Worm (Caenorhabditis elegans) whole organism, young adult: ENCODE data around the gene T09F5.10.

Experiments used
- B0336.3 ChIP-seq: fragments of 200-800 bp; sonication (Bioruptor generic); IDR thresholded peaks from 2 replicates; pipeline ENCODE4 v1.3.6; 2022; ENCODE audit warnings: missing genetic modification characterization, missing compliant biosample characterization
- D2030.7 ChIP-seq: fragments of 200-800 bp; sonication (Bioruptor generic); IDR thresholded peaks from 2 replicates; pipeline ENCODE4 v1.3.6; 2022; ENCODE audit warnings: missing genetic modification reagents, missing genetic modification characterization, missing compliant biosample characterization
- F23B12.7 ChIP-seq: sonication (generic microtip); optimal IDR thresholded peaks from 2 replicates; lab custom pipeline; 2017; ENCODE audit warnings: missing genetic modification characterization, mild to moderate bottlenecking, missing compliant biosample characterization, antibody characterized with exemption, moderate library complexity; ENCODE audit not compliant: insufficient read depth
- F33H1.4 ChIP-seq: fragments of 200-800 bp; sonication (Bioruptor generic); IDR thresholded peaks from 2 replicates; pipeline ENCODE4 v1.3.6; 2022; ENCODE audit warnings: missing genetic modification reagents, missing genetic modification characterization, missing compliant biosample characterization
- F37B4.10 ChIP-seq: fragments of 200-800 bp; sonication (Bioruptor generic); IDR thresholded peaks from 2 replicates; pipeline ENCODE4 v1.3.6; 2022; ENCODE audit warnings: missing genetic modification characterization, missing compliant biosample characterization
- F49E8.2 ChIP-seq: sonication (generic microtip); optimal IDR thresholded peaks from 3 replicates; lab custom pipeline; 2017; ENCODE audit warnings: missing genetic modification characterization, mild to moderate bottlenecking, missing compliant biosample characterization, antibody characterized with exemption, moderate library complexity; ENCODE audit not compliant: insufficient read depth
- F57C9.4 ChIP-seq: sonication (generic microtip); optimal IDR thresholded peaks from 2 replicates; lab custom pipeline; 2017; ENCODE audit warnings: mild to moderate bottlenecking, missing genetic modification characterization, missing compliant biosample characterization
- K11D2.4 ChIP-seq: fragments of 200-800 bp; sonication (Bioruptor generic); IDR thresholded peaks from 2 replicates; pipeline ENCODE4 v1.3.6; 2022; ENCODE audit warnings: missing genetic modification reagents, missing genetic modification characterization, missing compliant biosample characterization
- K12H6.12 ChIP-seq: fragments of 200-800 bp; sonication (Bioruptor generic); optimal IDR thresholded peaks from 2 replicates; lab custom pipeline; 2018; ENCODE audit warnings: mild to moderate bottlenecking, missing genetic modification characterization, missing compliant biosample characterization
- Y67H2A.10 ChIP-seq: fragments of 200-800 bp; sonication (Bioruptor generic); conservative IDR thresholded peaks from 2 replicates; pipeline ENCODE4 v1.3.6; 2022; ENCODE audit warnings: missing genetic modification reagents, missing genetic modification characterization, missing compliant biosample characterization
- ZK185.1 ChIP-seq: sonication (generic microtip); optimal IDR thresholded peaks from 2 replicates; lab custom pipeline; 2016; ENCODE audit warnings: mild to moderate bottlenecking, missing genetic modification characterization, missing compliant biosample characterization; ENCODE audit not compliant: poor library complexity, severe bottlenecking
- attf-3 ChIP-seq: fragments of 200-800 bp; sonication (Bioruptor generic); conservative IDR thresholded peaks from 2 replicates; pipeline ENCODE4 v1.3.6; 2022; ENCODE audit warnings: missing genetic modification reagents, missing genetic modification characterization, missing compliant biosample characterization
- attf-5 ChIP-seq: fragments of 200-800 bp; sonication (Bioruptor generic); optimal IDR thresholded peaks from 2 replicates; lab custom pipeline; 2018; ENCODE audit warnings: mild to moderate bottlenecking, missing genetic modification characterization, missing compliant biosample characterization
- bed-1 ChIP-seq: fragments of 200-800 bp; sonication (Bioruptor generic); IDR thresholded peaks from 2 replicates; pipeline ENCODE4 v1.3.6; 2022; ENCODE audit warnings: missing genetic modification reagents, missing genetic modification characterization, missing compliant biosample characterization
- ceh-100 ChIP-seq: fragments of 200-800 bp; sonication (Bioruptor generic); IDR thresholded peaks from 2 replicates; pipeline ENCODE4 v1.3.6; 2022; ENCODE audit warnings: missing genetic modification reagents, missing genetic modification characterization, missing compliant biosample characterization
- ceh-27 ChIP-seq: fragments of 200-800 bp; sonication (Bioruptor generic); optimal IDR thresholded peaks from 2 replicates; lab custom pipeline; 2018; ENCODE audit warnings: mild to moderate bottlenecking, missing genetic modification characterization, moderate library complexity, missing compliant biosample characterization
- ceh-91 ChIP-seq: fragments of 200-800 bp; sonication (Bioruptor generic); IDR thresholded peaks from 2 replicates; pipeline ENCODE4 v1.3.6; 2022; ENCODE audit warnings: missing genetic modification reagents, missing genetic modification characterization, missing compliant biosample characterization
- chd-7 ChIP-seq: sonication (generic microtip); optimal IDR thresholded peaks from 2 replicates; lab custom pipeline; 2016; ENCODE audit warnings: mild to moderate bottlenecking, missing genetic modification characterization, moderate library complexity, missing compliant biosample characterization
- dpl-1 ChIP-seq: fragments of 150-350 bp; optimal IDR thresholded peaks from 2 replicates; lab custom pipeline; 2014; ENCODE audit warnings: missing biosample characterization, missing genetic modification reagents, missing genetic modification characterization
- efl-1 ChIP-seq: fragments of 150-350 bp; optimal IDR thresholded peaks from 2 replicates; lab custom pipeline; 2014; ENCODE audit warnings: missing biosample characterization, missing genetic modification reagents, missing genetic modification characterization
- ekl-4 ChIP-seq: fragments of 200-800 bp; sonication (Bioruptor generic); IDR thresholded peaks from 2 replicates; pipeline ENCODE4 v1.3.6; 2022; ENCODE audit warnings: missing genetic modification reagents, missing genetic modification characterization, missing compliant biosample characterization
- gei-17 ChIP-seq: fragments of 200-800 bp; sonication (Bioruptor generic); optimal IDR thresholded peaks from 2 replicates; lab custom pipeline; 2018; ENCODE audit warnings: mild to moderate bottlenecking, missing genetic modification characterization, missing compliant biosample characterization
- hlh-26 ChIP-seq: fragments of 200-800 bp; sonication (Bioruptor generic); conservative IDR thresholded peaks from 2 replicates; pipeline ENCODE4 v1.3.6; 2022; ENCODE audit warnings: missing genetic modification reagents, missing genetic modification characterization, missing compliant biosample characterization
- hmg-1.2 ChIP-seq: fragments of 200-800 bp; sonication (Bioruptor generic); IDR thresholded peaks from 2 replicates; pipeline ENCODE4 v1.3.6; 2022; ENCODE audit warnings: missing genetic modification reagents, missing genetic modification characterization, missing compliant biosample characterization
- hmg-20 ChIP-seq: fragments of 200-800 bp; sonication (Bioruptor generic); IDR thresholded peaks from 2 replicates; pipeline ENCODE4 v1.3.6; 2022; ENCODE audit warnings: missing genetic modification reagents, missing genetic modification characterization, missing compliant biosample characterization
- hrde-1 ChIP-seq: sonication (generic microtip); optimal IDR thresholded peaks from 2 replicates; lab custom pipeline; 2016; ENCODE audit warnings: missing genetic modification characterization, mild to moderate bottlenecking, missing compliant biosample characterization, moderate library complexity, missing genotype, missing genetic modification reagents, borderline replicate concordance
- hsf-1 ChIP-seq: fragments of 200-800 bp; sonication (Bioruptor generic); IDR thresholded peaks from 2 replicates; pipeline ENCODE4 v1.3.6; 2022; ENCODE audit warnings: missing genetic modification reagents, missing genetic modification characterization, missing compliant biosample characterization
- lin-54 ChIP-seq: fragments of 200-800 bp; sonication (Bioruptor generic); optimal IDR thresholded peaks from 2 replicates; lab custom pipeline; 2018; ENCODE audit warnings: mild to moderate bottlenecking, missing genetic modification characterization, missing compliant biosample characterization
- madf-6 ChIP-seq: fragments of 200-800 bp; sonication (Bioruptor generic); IDR thresholded peaks from 2 replicates; pipeline ENCODE4 v1.3.6; 2022; ENCODE audit warnings: missing genetic modification reagents, missing genetic modification characterization, missing compliant biosample characterization
- mcd-1 ChIP-seq: fragments of 200-800 bp; sonication (Bioruptor generic); IDR thresholded peaks from 2 replicates; pipeline ENCODE4 v1.3.6; 2022; ENCODE audit warnings: missing genetic modification reagents, missing genetic modification characterization, missing compliant biosample characterization
- mxl-1 ChIP-seq: sonication (generic microtip); optimal IDR thresholded peaks from 2 replicates; lab custom pipeline; 2016; ENCODE audit warnings: missing genetic modification characterization, missing compliant biosample characterization
- nfya-1 ChIP-seq: sonication (generic microtip); optimal IDR thresholded peaks from 2 replicates; lab custom pipeline; 2017; ENCODE audit warnings: antibody characterized with exemption, missing compliant biosample characterization, missing genetic modification characterization, borderline replicate concordance; ENCODE audit not compliant: insufficient read depth
- nfyb-1 ChIP-seq: fragments of 200-800 bp; sonication (Bioruptor generic); IDR thresholded peaks from 2 replicates; pipeline ENCODE4 v1.3.6; 2022; ENCODE audit warnings: missing genetic modification reagents, missing genetic modification characterization, missing compliant biosample characterization
- nhr-80 ChIP-seq: sonication (generic microtip); optimal IDR thresholded peaks from 2 replicates; lab custom pipeline; 2016; ENCODE audit warnings: missing genetic modification characterization, missing compliant biosample characterization
- nhr-90 ChIP-seq: sonication (generic microtip); optimal IDR thresholded peaks from 2 replicates; lab custom pipeline; 2016; ENCODE audit warnings: missing genotype, mild to moderate bottlenecking, missing genetic modification characterization, missing compliant biosample characterization
- pbrm-1 ChIP-seq: fragments of 200-800 bp; sonication (Bioruptor generic); IDR thresholded peaks from 2 replicates; pipeline ENCODE4 v1.3.6; 2022; ENCODE audit warnings: missing genetic modification reagents, missing genetic modification characterization, missing compliant biosample characterization
- rcor-1 ChIP-seq: fragments of 200-800 bp; sonication (Bioruptor generic); IDR thresholded peaks from 2 replicates; pipeline ENCODE4 v1.3.6; 2022; ENCODE audit warnings: missing genetic modification reagents, missing genetic modification characterization, missing compliant biosample characterization
- snpc-1.1 ChIP-seq: sonication (generic microtip); optimal IDR thresholded peaks from 2 replicates; lab custom pipeline; 2017; ENCODE audit warnings: missing genetic modification characterization, mild to moderate bottlenecking, missing compliant biosample characterization, antibody characterized with exemption, moderate library complexity, missing genotype, missing genetic modification reagents; ENCODE audit not compliant: insufficient read depth
- snpc-3.4 ChIP-seq: sonication (generic microtip); optimal IDR thresholded peaks from 2 replicates; lab custom pipeline; 2017; ENCODE audit warnings: missing genetic modification characterization, mild to moderate bottlenecking, missing compliant biosample characterization, antibody characterized with exemption, moderate library complexity, missing genotype, missing genetic modification reagents
- snpc-4 ChIP-seq, 5 experiments: fragments of 150-350 bp in 1 of 5; sonication (generic microtip) in 4 of 5; optimal IDR thresholded peaks; 2 replicates each; lab custom pipeline; 2014 to 2018; ENCODE audit warnings: missing genetic modification characterization in 5 of 5, missing biosample characterization in 3 of 5, antibody characterized with exemption in 2 of 5, mild to moderate bottlenecking in 2 of 5, missing compliant biosample characterization in 2 of 5, missing genotype in 2 of 5, moderate library complexity in 2 of 5, missing genetic modification reagents in 1 of 5
- somi-1 ChIP-seq: fragments of 200-800 bp; sonication (Bioruptor generic); optimal IDR thresholded peaks from 2 replicates; lab custom pipeline; 2018; ENCODE audit warnings: mild to moderate bottlenecking, missing genetic modification characterization, missing compliant biosample characterization
- sptf-2 ChIP-seq: fragments of 200-800 bp; sonication (Bioruptor generic); optimal IDR thresholded peaks from 2 replicates; lab custom pipeline; 2018; ENCODE audit warnings: mild to moderate bottlenecking, missing genetic modification characterization, missing compliant biosample characterization
- zim-3 ChIP-seq: sonication (generic microtip); optimal IDR thresholded peaks from 2 replicates; lab custom pipeline; 2017; ENCODE audit warnings: mild to moderate bottlenecking, missing genetic modification characterization, moderate library complexity, missing compliant biosample characterization
- ztf-18 ChIP-seq: sonication (generic microtip); optimal IDR thresholded peaks from 2 replicates; lab custom pipeline; 2016; ENCODE audit warnings: missing genotype, mild to moderate bottlenecking, missing genetic modification characterization, missing compliant biosample characterization
- ztf-26 ChIP-seq: sonication (generic microtip); optimal IDR thresholded peaks from 2 replicates; lab custom pipeline; 2017; ENCODE audit warnings: missing genetic modification characterization, missing compliant biosample characterization

T09F5.10 gene

ce11 chrV:15189567-15189966 is 9.7 kb downstream of the T09F5.10 start, which contains the start of gene cyn-3 (continued):
- TF ChIP-seq ZK185.1 (tag; lab: Kevin White, UChicago) (peak; percentile 74), K11D2.4 (no peak; the same call in 1 of the 2 replicates), hsf-1 (GFP tag; lab: Robert Waterston, UW) (peak; percentile 88), D2030.7 (GFP tag; lab: Robert Waterston, UW) (peak; percentile 49; the same call in 1 of the 2 replicates), ceh-27 (GFP tag; lab: Kevin White, UChicago) (peak; percentile 34), ztf-26 (peak; percentile 50), snpc-4 (GFP tag; optimal IDR thresholded peaks at IDR 0.05; lab: Kevin White, UChicago) (peak; percentile 30), snpc-4 (tag; optimal IDR thresholded peaks at IDR 0.05; lab: Kevin White, UChicago) (peak; percentile 11 to 68 (median 52)), snpc-1.1 (tag; lab: Kevin White, UChicago) (peak; percentile 46), attf-3 (GFP tag; lab: Robert Waterston, UW) (0 out of 2 replicates have a peak, but pooled peaks have one; percentile 39), ceh-100 (GFP tag; lab: Robert Waterston, UW) (peak; percentile 71), snpc-3.4 (peak; percentile 69), F57C9.4 (no peak), madf-6 (GFP tag; lab: Robert Waterston, UW) (peak; percentile 85), dpl-1 (GFP tag; lab: Kevin White, UChicago) (peak; percentile 89), rcor-1 (GFP tag; lab: Robert Waterston, UW) (peak; percentile 65; the same call in 1 of the 2 replicates), K12H6.12 (tag; lab: Kevin White, UChicago) (peak; percentile 45), Y67H2A.10 (GFP tag; lab: Robert Waterston, UW) (no peak), B0336.3 (GFP tag; lab: Robert Waterston, UW) (0 out of 2 replicates have a peak, but pooled peaks have one; percentile 16), F33H1.4 (GFP tag; lab: Robert Waterston, UW) (peak; percentile 47), bed-1 (no peak), pbrm-1 (GFP tag; lab: Robert Waterston, UW) (peak; percentile 41; the same call in 1 of the 2 replicates), ztf-18 (tag; lab: Kevin White, UChicago) (peak; percentile 14), F49E8.2 (tag; lab: Kevin White, UChicago) (peak; percentile 4), nfyb-1 (GFP tag; lab: Robert Waterston, UW) (peak; percentile 91), ekl-4 (GFP tag; lab: Robert Waterston, UW) (peak; percentile 71; the same call in 1 of the 2 replicates), hmg-1.2 (GFP tag; lab: Robert Waterston, UW) (peak; percentile 54)

ce11 chrV:15190903-15191302 is 11.0 kb downstream of the T09F5.10 start, which contains the start of gene Y75B12B.11:
Gene Y75B12B.11 (plus strand): TSS chrV:15191296.
- TF ChIP-seq hmg-20 (GFP tag; lab: Robert Waterston, UW) (peak; percentile 93), F37B4.10 (GFP tag; lab: Robert Waterston, UW) (peak; percentile 96), zim-3 (tag; lab: Kevin White, UChicago) (peak; percentile 98), chd-7 (tag; lab: Kevin White, UChicago) (peak; percentile 97), nhr-80 (tag; lab: Kevin White, UChicago) (peak; percentile 73), F23B12.7 (tag; lab: Kevin White, UChicago) (peak; percentile 89), gei-17 (GFP tag; lab: Kevin White, UChicago) (peak; percentile 68), nfya-1 (tag; lab: Kevin White, UChicago) (no peak), lin-54 (GFP tag; lab: Kevin White, UChicago) (peak; percentile 93), mcd-1 (GFP tag; lab: Robert Waterston, UW) (peak; percentile 93), efl-1 (GFP tag; lab: Kevin White, UChicago) (peak; percentile 62), snpc-4 (GFP tag; optimal IDR thresholded peaks at IDR 0.05; lab: Kevin White, UChicago) (peak; percentile 77), snpc-4 (tag; optimal IDR thresholded peaks at IDR 0.05; lab: Kevin White, UChicago) (peak; percentile 47 to 87 (median 82)), ekl-4 (GFP tag; lab: Robert Waterston, UW) (peak; percentile 96), bed-1 (peak; percentile 94; the same call in 1 of the 2 replicates), sptf-2 (GFP tag; lab: Kevin White, UChicago) (peak; percentile 86), hrde-1 (tag; lab: Kevin White, UChicago) (peak; percentile 97), somi-1 (GFP tag; lab: Kevin White, UChicago) (peak; percentile 61), madf-6 (GFP tag; lab: Robert Waterston, UW) (peak; percentile 92), attf-5 (GFP tag; lab: Kevin White, UChicago) (peak; percentile 89), nhr-90 (tag; lab: Kevin White, UChicago) (peak; percentile 98), ceh-91 (peak; percentile 70), hlh-26 (GFP tag; lab: Robert Waterston, UW) (0 out of 2 replicates have a peak, but pooled peaks have one; percentile 80), mxl-1 (tag; lab: Kevin White, UChicago) (peak; percentile 96)
